Worm (Caenorhabditis elegans) whole organism, L3 larva: ENCODE results near the gene clec-146.

Source experiments
- nhr-43 ChIP-seq: sonication (generic microtip); optimal IDR thresholded peaks from 2 replicates; lab custom pipeline; 2016; ENCODE audit warnings: mild to moderate bottlenecking, missing genetic modification characterization, missing compliant biosample characterization; ENCODE audit not compliant: poor library complexity, severe bottlenecking
- snpc-4 ChIP-seq: fragments of 150-350 bp; optimal IDR thresholded peaks from 2 replicates; lab custom pipeline; 2014; ENCODE audit warnings: missing biosample characterization, missing genetic modification characterization

- TF ChIP-seq nhr-43 = no peak
- TF ChIP-seq snpc-4 (tag; lab: Kevin White, UChicago) = no peak
Observed at ce11 chrII:13595279-13595678, 1.7 kb upstream of the clec-146 start.
